Worm (Caenorhabditis elegans): ENCODE measurements around the gene R09E10.13.
A peak's percentile ranks its signal among the peaks of the same experiment; 100 is the strongest.
"Not testable (repeated sequence)": the region's sequence is repeated elsewhere in the genome, so short reads cannot be mapped to it uniquely, and the experiment has no call there.

Gene R09E10.13

DNA sequence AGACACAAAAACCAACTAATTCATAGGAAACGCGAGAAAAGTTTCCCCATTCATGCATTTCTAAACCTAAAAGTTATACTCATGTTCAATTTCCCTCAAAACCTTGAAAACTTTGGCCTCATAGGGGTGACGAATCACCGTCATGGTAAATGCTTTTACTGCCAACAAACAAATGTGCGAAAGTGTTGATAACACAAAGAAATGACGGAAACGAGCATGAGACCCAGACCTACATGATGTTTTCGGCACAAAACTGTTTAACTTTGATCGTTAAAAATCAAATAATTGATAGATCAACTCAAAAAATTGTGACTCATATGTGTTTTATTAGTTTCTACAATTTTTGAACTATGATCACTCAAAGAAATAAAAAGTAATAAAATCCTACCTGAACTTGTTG, 36.9 kb upstream of the R09E10.13 start (continued):
- TF ChIP-seq xnd-1 (tag; optimal IDR thresholded peaks at IDR 0.05) (no peak), F57A8.1 (GFP tag; optimal IDR thresholded peaks at IDR 0.05) (no peak), unc-62 (GFP tag; optimal IDR thresholded peaks at IDR 0.05) (peak; percentile 50)

DNA sequence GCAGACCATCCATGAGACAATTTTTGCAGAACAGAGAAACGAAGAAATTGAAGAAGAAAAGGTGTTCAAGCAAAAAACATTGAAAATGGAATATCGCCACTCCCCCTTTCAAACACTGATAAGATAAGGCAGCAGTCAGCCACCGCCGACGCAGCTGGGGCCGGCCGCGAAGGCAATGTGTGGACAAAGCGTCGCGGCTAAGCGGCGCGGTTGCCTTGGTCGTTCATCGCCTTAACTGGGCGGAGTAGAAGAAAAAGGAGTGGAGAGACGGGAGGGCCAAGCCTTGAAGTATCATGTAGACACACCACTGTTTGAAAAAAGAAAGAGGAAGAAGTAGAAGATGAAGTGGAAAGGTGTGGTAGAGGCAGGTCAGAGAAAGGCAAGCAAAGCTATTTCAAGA, 36.0 kb upstream of the R09E10.13 start:
- TF ChIP-seq lin-40 (tag; optimal IDR thresholded peaks at IDR 0.05): peak; percentile 12
- TF ChIP-seq zfh-2 (GFP tag; conservative IDR thresholded peaks at IDR 0.05): peak; percentile 95
- no peak for TF ChIP-seq F57A8.1 (GFP tag; optimal IDR thresholded peaks at IDR 0.05)
- TF ChIP-seq K12H6.12 (tag; optimal IDR thresholded peaks at IDR 0.05): peak; percentile 5
- TF ChIP-seq let-526 (GFP tag; IDR thresholded peaks at IDR 0.05): 0 out of 2 replicates have a peak, but pooled peaks have one; percentile 31
- TF ChIP-seq ceh-27 (GFP tag; optimal IDR thresholded peaks at IDR 0.05): peak; percentile 36
- no peak for TF ChIP-seq him-1 (tag; optimal IDR thresholded peaks at IDR 0.05)
- no peak for TF ChIP-seq cebp-1 (GFP tag; IDR thresholded peaks at IDR 0.05)
- TF ChIP-seq cebp-1 (tag; optimal IDR thresholded peaks at IDR 0.05): peak; percentile 57
- TF ChIP-seq dox-1 (GFP tag; IDR thresholded peaks at IDR 0.05): peak; percentile 53; the same call in 1 of the 2 replicates
- TF ChIP-seq egrh-3 (GFP tag; IDR thresholded peaks at IDR 0.05): peak; percentile 64; the same call in 1 of the 2 replicates
- no peak for TF ChIP-seq ceh-100 (GFP tag; IDR thresholded peaks at IDR 0.05)
- TF ChIP-seq F49E8.2 (tag; optimal IDR thresholded peaks at IDR 0.05; ENCODE audit: insufficient read depth): no peak
- TF ChIP-seq lin-54 (GFP tag; optimal IDR thresholded peaks at IDR 0.05): peak; percentile 12
- TF ChIP-seq B0336.3 (GFP tag; IDR thresholded peaks at IDR 0.05): peak; percentile 28; the same call in 1 of the 2 replicates
- peak; percentile 15 for TF ChIP-seq ztf-22 (GFP tag; optimal IDR thresholded peaks at IDR 0.05)
- TF ChIP-seq atf-7 (tag; optimal IDR thresholded peaks at IDR 0.05): peak; percentile 42
- peak; percentile 75 for TF ChIP-seq nhr-80 (tag; optimal IDR thresholded peaks at IDR 0.05)

DNA sequence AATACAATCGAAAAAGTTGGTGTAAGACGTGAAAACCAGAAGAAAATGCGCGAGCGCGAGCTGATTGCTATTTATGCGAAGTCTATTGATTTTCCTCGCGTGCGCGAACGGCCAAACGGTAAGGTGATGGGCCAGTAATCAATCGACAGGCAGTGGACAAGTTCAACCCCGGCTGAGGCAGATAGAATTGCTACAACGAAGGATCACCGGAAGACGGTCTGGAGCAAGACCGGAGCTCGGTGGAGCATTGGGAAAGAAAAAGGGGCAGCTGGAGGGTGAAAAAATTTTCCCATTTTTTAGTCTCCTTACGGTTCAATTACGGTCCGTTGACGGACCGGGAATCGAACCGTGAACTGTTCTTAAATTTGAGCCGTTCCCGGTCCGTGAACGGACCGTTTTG, 28.4 kb upstream of the R09E10.13 start:
- TF ChIP-seq Y95B8A.8 (GFP tag; IDR thresholded peaks at IDR 0.05) (0 out of 2 replicates have a peak, but pooled peaks have one; percentile 14), mcd-1 (GFP tag; IDR thresholded peaks at IDR 0.05) (peak; percentile 58), cebp-2 (GFP tag; IDR thresholded peaks at IDR 0.05) (0 out of 2 replicates have a peak, but pooled peaks have one; percentile 66), cebp-1 (GFP tag; IDR thresholded peaks at IDR 0.05) (0 out of 2 replicates have a peak, but pooled peaks have one; percentile 19), dox-1 (GFP tag; IDR thresholded peaks at IDR 0.05) (peak; percentile 65), aptf-3 (GFP tag; IDR thresholded peaks at IDR 0.05) (peak; percentile 77; the same call in 1 of the 2 replicates), ekl-4 (GFP tag; IDR thresholded peaks at IDR 0.05) (peak; percentile 42), F37B4.10 (GFP tag; IDR thresholded peaks at IDR 0.05) (0 out of 2 replicates have a peak, but pooled peaks have one; percentile 21), B0261.1 (tag; optimal IDR thresholded peaks at IDR 0.05) (peak; percentile 9), rpc-1 (tag; optimal IDR thresholded peaks at IDR 0.05) (peak; percentile 49), D2030.7 (GFP tag; IDR thresholded peaks at IDR 0.05) (peak; percentile 61), egrh-3 (GFP tag; IDR thresholded peaks at IDR 0.05) (peak; percentile 35; the same call in 1 of the 2 replicates), lin-26 (GFP tag; IDR thresholded peaks at IDR 0.05) (peak; percentile 91), hmg-1.2 (GFP tag; IDR thresholded peaks at IDR 0.05) (peak; percentile 46), bed-1 (GFP tag; IDR thresholded peaks at IDR 0.05) (0 out of 2 replicates have a peak, but pooled peaks have one; percentile 28), attf-6 (GFP tag; IDR thresholded peaks at IDR 0.05) (0 out of 2 replicates have a peak, but pooled peaks have one; percentile 27), rcor-1 (GFP tag; IDR thresholded peaks at IDR 0.05) (peak; percentile 45), ztf-28 (GFP tag; IDR thresholded peaks at IDR 0.05) (0 out of 2 replicates have a peak, but pooled peaks have one; percentile 67), egl-44 (GFP tag; IDR thresholded peaks at IDR 0.05) (peak; percentile 64; the same call in 1 of the 2 replicates), nfyb-1 (GFP tag; IDR thresholded peaks at IDR 0.05) (peak; percentile 73; the same call in 1 of the 2 replicates), F33H1.4 (GFP tag; IDR thresholded peaks at IDR 0.05) (0 out of 2 replicates have a peak, but pooled peaks have one; percentile 19), sea-2 (GFP tag; IDR thresholded peaks at IDR 0.05) (peak; percentile 76; the same call in 1 of the 2 replicates)
- not testable (repeated sequence) for TF ChIP-seq cebp-1 (tag; optimal IDR thresholded peaks at IDR 0.05); rpc-1 (optimal IDR thresholded peaks at IDR 0.05)
